Fruit fly (Drosophila melanogaster): ENCODE results near the gene CG14932.

The CG14932 gene

DNA sequence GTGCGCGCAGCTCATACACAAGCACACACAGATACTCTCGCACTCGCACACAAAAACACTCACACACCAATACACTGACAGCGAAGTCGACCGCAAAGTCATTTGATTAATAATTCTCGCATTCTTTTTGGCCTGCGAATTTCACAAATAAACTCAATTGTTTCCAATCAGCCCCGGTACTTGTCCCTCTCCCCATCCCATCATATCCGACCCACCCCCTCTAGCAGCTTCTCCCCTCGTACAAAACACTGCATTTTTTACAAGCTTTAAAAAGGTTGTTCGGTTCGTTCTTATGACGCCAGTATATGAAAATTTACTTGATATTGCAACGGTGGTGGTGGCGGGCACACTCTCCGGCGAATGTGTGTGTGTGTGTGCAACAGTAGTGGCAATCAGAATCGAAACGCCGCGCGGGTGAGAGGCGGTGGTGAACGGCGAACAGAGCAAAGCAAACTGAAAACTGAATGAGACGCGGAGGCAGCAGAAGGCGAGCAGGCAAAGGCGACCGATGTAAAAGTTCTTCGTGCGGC, 18.0 kb downstream of the CG14932 start (continued):
- no peak for TF ChIP-seq btn (GFP tag; optimal IDR thresholded peaks at IDR 0.05)
- no peak for TF ChIP-seq pho (GFP tag; optimal IDR thresholded peaks at IDR 0.05)
- no peak for TF ChIP-seq Awh (GFP tag; IDR thresholded peaks at IDR 0.05)
- peak; percentile 11 for TF ChIP-seq HLH54F (GFP tag; optimal IDR thresholded peaks at IDR 0.05)
- TF ChIP-seq Nf-YC (tag; optimal IDR thresholded peaks at IDR 0.05) = peak; percentile 55
- TF ChIP-seq HHEX (GFP tag; optimal IDR thresholded peaks at IDR 0.05) = peak; percentile 18
- TF ChIP-seq chn (GFP tag; optimal IDR thresholded peaks at IDR 0.05) = no peak
- no peak for TF ChIP-seq Chrac-16 (GFP tag; optimal IDR thresholded peaks at IDR 0.05)
- TF ChIP-seq CG11247 (GFP tag; IDR thresholded peaks at IDR 0.05) = 0 out of 2 replicates have a peak, but pooled peaks have one; percentile 10
- TF ChIP-seq CG7745 (tag; optimal IDR thresholded peaks at IDR 0.05) = peak; percentile 2
- 0 out of 2 replicates have a peak, but pooled peaks have one; percentile 30 for TF ChIP-seq cas (GFP tag; IDR thresholded peaks at IDR 0.05)
- no peak for TF ChIP-seq CG13624 (GFP tag; optimal IDR thresholded peaks at IDR 0.05)
- no peak for TF ChIP-seq CG2889 (GFP tag; IDR thresholded peaks at IDR 0.05)
- peak; percentile 34 for TF ChIP-seq Side (GFP tag; optimal IDR thresholded peaks at IDR 0.05)
- peak; percentile 61 for TF ChIP-seq nom (GFP tag; optimal IDR thresholded peaks at IDR 0.05)
- no peak for TF ChIP-seq Rx (GFP tag; IDR thresholded peaks at IDR 0.05)
- no peak for TF ChIP-seq NK7.1 (GFP tag; optimal IDR thresholded peaks at IDR 0.05)
- no peak for TF ChIP-seq CG31365 (tag; optimal IDR thresholded peaks at IDR 0.05)
- TF ChIP-seq Atf6 (GFP tag; IDR thresholded peaks at IDR 0.05) = peak; percentile 37; the same call in 1 of the 2 replicates
- TF ChIP-seq chm (GFP tag; IDR thresholded peaks at IDR 0.05) = peak; percentile 67; the same call in 1 of the 2 replicates
- no peak for TF ChIP-seq tup (GFP tag; optimal IDR thresholded peaks at IDR 0.05)
- TF ChIP-seq sr (GFP tag; IDR thresholded peaks at IDR 0.05) = 0 out of 3 replicates have a peak, but pooled peaks have one; percentile 61
- peak; percentile 60 for TF ChIP-seq CG6765 (GFP tag; optimal IDR thresholded peaks at IDR 0.05)
- TF ChIP-seq toy (GFP tag; IDR thresholded peaks at IDR 0.05) = no peak
- TF ChIP-seq MESR4 (GFP tag; optimal IDR thresholded peaks at IDR 0.05) = peak; percentile 28
- peak; percentile 19 for TF ChIP-seq Dip3 (GFP tag; optimal IDR thresholded peaks at IDR 0.05)
- no peak for TF ChIP-seq Spps (tag; optimal IDR thresholded peaks at IDR 0.05)
- no peak for TF ChIP-seq CG1529 (GFP tag; optimal IDR thresholded peaks at IDR 0.05)
- TF ChIP-seq Max (GFP tag; optimal IDR thresholded peaks at IDR 0.05) = no peak
- no peak for TF ChIP-seq sens-2 (GFP tag; IDR thresholded peaks at IDR 0.05)
- TF ChIP-seq CG11093 (GFP tag; IDR thresholded peaks at IDR 0.05) = no peak
- no peak for TF ChIP-seq CG10321 (GFP tag; IDR thresholded peaks at IDR 0.05)
- peak; percentile 2 for TF ChIP-seq Mad (GFP tag; optimal IDR thresholded peaks at IDR 0.05)
- no peak for TF ChIP-seq Sox100B (GFP tag; optimal IDR thresholded peaks at IDR 0.05)
- TF ChIP-seq psq (GFP tag; optimal IDR thresholded peaks at IDR 0.05) = peak; percentile 96
- TF ChIP-seq Kr (GFP tag; optimal IDR thresholded peaks at IDR 0.05) = no peak
- peak; percentile 88 for TF ChIP-seq CG12769 (tag; optimal IDR thresholded peaks at IDR 0.05)
- peak; percentile 95 for TF ChIP-seq abd-A (tag; optimal IDR thresholded peaks at IDR 0.05)
- peak; percentile 34 for TF ChIP-seq Hey (tag; optimal IDR thresholded peaks at IDR 0.05)
- no peak for TF ChIP-seq luna (GFP tag; optimal IDR thresholded peaks at IDR 0.05)
- peak; percentile 48 for TF ChIP-seq repo (GFP tag; optimal IDR thresholded peaks at IDR 0.05)
- no peak for TF ChIP-seq BtbVII (GFP tag; optimal IDR thresholded peaks at IDR 0.05)

DNA sequence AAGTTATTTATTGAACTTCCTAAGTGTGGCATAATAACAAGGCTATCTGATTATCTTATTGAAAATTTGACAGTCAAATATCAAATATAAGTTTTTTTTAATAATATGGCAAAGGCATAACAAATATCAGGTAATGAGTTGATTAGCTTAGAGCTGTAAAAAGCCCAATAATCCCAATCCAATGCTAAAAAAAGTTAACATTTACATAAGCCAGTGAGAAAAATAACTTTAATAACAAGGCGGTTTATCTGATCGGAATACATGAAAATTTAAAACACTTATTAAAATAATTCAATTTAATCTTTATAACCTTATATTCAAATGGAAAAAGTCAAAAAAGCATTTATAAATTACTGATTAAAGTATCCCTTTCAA, 18.6 kb downstream of the CG14932 start:
- TF ChIP-seq ase (GFP tag; IDR thresholded peaks at IDR 0.05) = no peak
- TF ChIP-seq Pdp1 (GFP tag; optimal IDR thresholded peaks at IDR 0.05) = no peak
- TF ChIP-seq CG42726 (GFP tag; IDR thresholded peaks at IDR 0.05; ENCODE audit: partially characterized antibody) = no peak
- TF ChIP-seq CrebB (tag; optimal IDR thresholded peaks at IDR 0.05) = no peak
- TF ChIP-seq HHEX (GFP tag; optimal IDR thresholded peaks at IDR 0.05) = no peak
- no peak for TF ChIP-seq sima (GFP tag; optimal IDR thresholded peaks at IDR 0.05)
- no peak for TF ChIP-seq prd (optimal IDR thresholded peaks at IDR 0.05)
- TF ChIP-seq prd (GFP tag; IDR thresholded peaks at IDR 0.05) = no peak
- TF ChIP-seq tna (GFP tag; IDR thresholded peaks at IDR 0.05; ENCODE audit: partially characterized antibody) = no peak
- TF ChIP-seq CG17829 (tag; optimal IDR thresholded peaks at IDR 0.05) = no peak
- no peak for TF ChIP-seq nom (GFP tag; optimal IDR thresholded peaks at IDR 0.05)
- no peak for TF ChIP-seq tll (GFP tag; optimal IDR thresholded peaks at IDR 0.05)
- TF ChIP-seq peb (GFP tag; IDR thresholded peaks at IDR 0.05) = no peak
- TF ChIP-seq z (GFP tag; IDR thresholded peaks at IDR 0.05) = no peak

Data from whole organism, embryonic.